Worm (Caenorhabditis elegans) whole organism, late embryonic: ENCODE measurements around the gene Y75B8A.39.

Experiments
- C08G9.2 ChIP-seq: sonication (generic microtip); optimal IDR thresholded peaks from 2 replicates; lab custom pipeline; 2016; ENCODE audit warnings: mild to moderate bottlenecking, missing genetic modification characterization, moderate library complexity, missing compliant biosample characterization
- C38D4.7 ChIP-seq: fragments of 200-800 bp; sonication (Bioruptor generic); optimal IDR thresholded peaks from 2 replicates; lab custom pipeline; 2018; ENCODE audit warnings: mild to moderate bottlenecking, missing genetic modification characterization, moderate library complexity, missing compliant biosample characterization
- K02D7.2 ChIP-seq: sonication (generic microtip); optimal IDR thresholded peaks from 2 replicates; lab custom pipeline; 2017; ENCODE audit warnings: mild to moderate bottlenecking, missing genetic modification characterization, missing compliant biosample characterization
- T23F11.4 ChIP-seq: fragments of 200-800 bp; sonication (Bioruptor generic); optimal IDR thresholded peaks from 2 replicates; lab custom pipeline; 2018; ENCODE audit warnings: mild to moderate bottlenecking, missing genetic modification characterization, missing compliant biosample characterization
- Y22D7AL.16 ChIP-seq: sonication (generic microtip); optimal IDR thresholded peaks from 2 replicates; lab custom pipeline; 2016; ENCODE audit warnings: missing genetic modification characterization, missing compliant biosample characterization
- ahr-1 ChIP-seq: sonication (generic microtip); optimal IDR thresholded peaks from 2 replicates; lab custom pipeline; 2016; ENCODE audit warnings: missing genetic modification characterization, missing compliant biosample characterization
- ama-1 ChIP-seq: fragments of 150-350 bp; optimal IDR thresholded peaks from 2 replicates; lab custom pipeline; 2014
- ceh-14 ChIP-seq: sonication (generic microtip); optimal IDR thresholded peaks from 2 replicates; lab custom pipeline; 2016; ENCODE audit warnings: missing genotype, missing genetic modification characterization, missing compliant biosample characterization
- ceh-18 ChIP-seq: sonication (generic microtip); optimal IDR thresholded peaks from 2 replicates; lab custom pipeline; 2016; ENCODE audit warnings: missing genetic modification characterization, missing compliant biosample characterization
- ceh-19 ChIP-seq: fragments of 200-800 bp; sonication (Bioruptor generic); optimal IDR thresholded peaks from 2 replicates; lab custom pipeline; 2018; ENCODE audit warnings: mild to moderate bottlenecking, missing genetic modification characterization, missing compliant biosample characterization
- ceh-30 ChIP-seq: fragments of 150-350 bp; optimal IDR thresholded peaks from 2 replicates; lab custom pipeline; 2014; ENCODE audit warnings: missing biosample characterization, missing genetic modification characterization
- ceh-31 ChIP-seq: sonication (generic microtip); optimal IDR thresholded peaks from 2 replicates; lab custom pipeline; 2016; ENCODE audit warnings: missing genetic modification characterization, missing compliant biosample characterization
- ceh-34 ChIP-seq: sonication (generic microtip); optimal IDR thresholded peaks from 2 replicates; lab custom pipeline; 2016; ENCODE audit warnings: mild to moderate bottlenecking, missing genetic modification characterization, missing compliant biosample characterization
- ceh-45 ChIP-seq: fragments of 200-800 bp; sonication (Bioruptor generic); IDR thresholded peaks from 2 replicates; pipeline ENCODE4 v1.3.6; 2022; ENCODE audit warnings: missing genetic modification reagents, missing genetic modification characterization, missing compliant biosample characterization
- ceh-9 ChIP-seq: sonication (generic microtip); optimal IDR thresholded peaks from 2 replicates; lab custom pipeline; 2016; ENCODE audit warnings: mild to moderate bottlenecking, missing genetic modification characterization, inconsistent platforms, missing compliant biosample characterization
- dmd-4 ChIP-seq: sonication (generic microtip); optimal IDR thresholded peaks from 2 replicates; lab custom pipeline; 2016; ENCODE audit warnings: borderline replicate concordance, missing genetic modification characterization, missing compliant biosample characterization
- dve-1 ChIP-seq: sonication (generic microtip); optimal IDR thresholded peaks from 2 replicates; lab custom pipeline; 2017; ENCODE audit warnings: antibody characterized with exemption, mild to moderate bottlenecking, missing genetic modification characterization, missing compliant biosample characterization
- ets-4 ChIP-seq: sonication (generic microtip); optimal IDR thresholded peaks from 2 replicates; lab custom pipeline; 2016; ENCODE audit warnings: missing genetic modification characterization, missing compliant biosample characterization
- fax-1 ChIP-seq: sonication (generic microtip); optimal IDR thresholded peaks from 2 replicates; lab custom pipeline; 2016; ENCODE audit warnings: missing genotype, missing genetic modification characterization, missing compliant biosample characterization
- gmeb-2 ChIP-seq: sonication (generic microtip); optimal IDR thresholded peaks from 2 replicates; lab custom pipeline; 2016; ENCODE audit warnings: missing genetic modification characterization, inconsistent platforms, missing compliant biosample characterization
- hlh-15 ChIP-seq: sonication (generic microtip); optimal IDR thresholded peaks from 2 replicates; lab custom pipeline; 2016; ENCODE audit warnings: missing genetic modification characterization, missing compliant biosample characterization
- hlh-8 ChIP-seq: sonication (generic microtip); optimal IDR thresholded peaks from 2 replicates; lab custom pipeline; 2016; ENCODE audit warnings: missing genotype, missing genetic modification characterization, missing compliant biosample characterization
- lin-11 ChIP-seq: fragments of 200-800 bp; sonication (Bioruptor generic); optimal IDR thresholded peaks from 2 replicates; lab custom pipeline; 2018; ENCODE audit warnings: mild to moderate bottlenecking, missing genetic modification characterization, missing compliant biosample characterization
- madf-2 ChIP-seq: sonication (generic microtip); optimal IDR thresholded peaks from 2 replicates; lab custom pipeline; 2017; ENCODE audit warnings: missing genetic modification characterization, missing compliant biosample characterization
- nfya-1 ChIP-seq: sonication (generic microtip); optimal IDR thresholded peaks from 2 replicates; lab custom pipeline; 2017; ENCODE audit warnings: missing genetic modification characterization, mild to moderate bottlenecking, missing compliant biosample characterization, antibody characterized with exemption, moderate library complexity
- nhr-11 ChIP-seq: fragments of 150-350 bp; optimal IDR thresholded peaks from 2 replicates; lab custom pipeline; 2014; ENCODE audit warnings: missing biosample characterization, missing genetic modification characterization
- npax-4 ChIP-seq: sonication (generic microtip); optimal IDR thresholded peaks from 2 replicates; lab custom pipeline; 2016; ENCODE audit warnings: missing genetic modification characterization, missing compliant biosample characterization
- odd-2 ChIP-seq: sonication (generic microtip); optimal IDR thresholded peaks from 2 replicates; lab custom pipeline; 2017; ENCODE audit warnings: antibody characterized with exemption, mild to moderate bottlenecking, missing genetic modification characterization, missing compliant biosample characterization
- pqm-1 ChIP-seq: sonication (generic microtip); optimal IDR thresholded peaks from 2 replicates; lab custom pipeline; 2016; ENCODE audit warnings: missing genetic modification characterization, missing compliant biosample characterization
- syd-9 ChIP-seq: sonication (generic microtip); optimal IDR thresholded peaks from 2 replicates; lab custom pipeline; 2016; ENCODE audit warnings: mild to moderate bottlenecking, missing genetic modification characterization, moderate library complexity, missing compliant biosample characterization
- tbx-2 ChIP-seq: sonication (generic microtip); optimal IDR thresholded peaks from 2 replicates; lab custom pipeline; 2016; ENCODE audit warnings: missing genetic modification characterization, missing compliant biosample characterization
- tbx-7 ChIP-seq: sonication (generic microtip); optimal IDR thresholded peaks from 2 replicates; lab custom pipeline; 2016; ENCODE audit warnings: missing genotype, missing genetic modification characterization, missing compliant biosample characterization
- ttx-3 ChIP-seq: sonication (generic microtip); optimal IDR thresholded peaks from 2 replicates; lab custom pipeline; 2016; ENCODE audit warnings: missing genetic modification reagents, missing genetic modification characterization, missing compliant biosample characterization
- unc-3 ChIP-seq, 2 experiments: fragments of 200-800 bp in 1 of 2; sonication (Bioruptor generic) in 1 of 2; sonication (generic microtip) in 1 of 2; conservative IDR thresholded peaks in 1 of 2; optimal IDR thresholded peaks in 1 of 2; 2 replicates each; pipeline versions ENCODE4 v1.3.6 to Lab custom; 2016 to 2022; ENCODE audit warnings: missing compliant biosample characterization in 2 of 2, missing genetic modification characterization in 2 of 2, missing genetic modification reagents in 1 of 2
- unc-55 ChIP-seq: sonication (generic microtip); optimal IDR thresholded peaks from 2 replicates; lab custom pipeline; 2017; ENCODE audit warnings: missing biosample characterization, missing genetic modification reagents, missing genetic modification characterization
- zip-5 ChIP-seq: sonication (generic microtip); optimal IDR thresholded peaks from 2 replicates; lab custom pipeline; 2016; ENCODE audit warnings: missing genetic modification characterization, missing compliant biosample characterization
- ztf-16 ChIP-seq: sonication (generic microtip); optimal IDR thresholded peaks from 2 replicates; lab custom pipeline; 2017; ENCODE audit warnings: missing genetic modification characterization, missing compliant biosample characterization

The Y75B8A.39 gene

DNA sequence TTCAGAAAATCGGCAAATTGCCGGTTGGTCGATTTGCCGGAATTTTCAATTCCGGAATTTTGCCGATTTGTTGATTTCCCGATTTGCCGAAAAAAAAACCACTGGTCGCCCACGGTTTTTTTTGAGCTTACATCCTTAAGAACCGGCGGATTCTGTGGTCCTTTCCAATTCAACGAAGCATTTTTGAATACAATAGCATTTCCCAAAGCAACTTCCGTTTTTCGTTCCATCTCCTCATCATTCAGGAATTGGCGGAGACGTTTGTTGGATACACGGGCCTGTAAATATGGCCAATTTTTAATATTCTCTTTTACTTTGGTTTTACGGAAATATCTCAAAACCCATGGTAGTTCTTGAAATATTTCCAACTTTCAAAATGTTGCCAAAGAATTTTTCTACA, 20.5 kb upstream of the Y75B8A.39 start:
- TF ChIP-seq syd-9 (tag; lab: Kevin White, UChicago) (no peak), tbx-7 (tag; lab: Kevin White, UChicago) (no peak), odd-2 (tag; lab: Kevin White, UChicago) (no peak), fax-1 (tag; lab: Kevin White, UChicago) (no peak), tbx-2 (tag; lab: Kevin White, UChicago) (no peak), ceh-45 (GFP tag; lab: Robert Waterston, UW) (no peak), ets-4 (no peak)
- TF ChIP-seq, all 69 proteins: peak for 0

DNA sequence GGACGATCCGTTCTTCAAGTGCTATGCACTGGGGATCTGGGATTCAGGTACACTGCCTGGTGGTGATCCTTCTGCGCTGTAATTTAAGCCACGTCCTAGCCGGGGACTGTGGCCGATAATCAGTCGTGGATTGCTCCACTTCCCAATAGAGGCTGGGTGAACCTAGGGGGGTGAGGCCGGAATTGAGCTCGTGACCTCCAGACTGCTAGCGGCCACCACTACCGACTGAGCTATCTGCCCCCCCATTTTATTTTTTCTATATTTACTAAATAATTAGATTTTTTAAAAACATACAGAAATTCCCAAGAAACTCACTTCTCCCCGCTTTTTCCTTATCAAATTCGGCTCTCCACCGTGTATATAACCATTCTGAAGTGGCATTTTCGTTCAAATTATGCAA, 15.7 kb upstream of the Y75B8A.39 start:
- TF ChIP-seq unc-55 (GFP tag; lab: Kevin White, UChicago), result no peak
- no peak for TF ChIP-seq C38D4.7 (GFP tag; lab: Kevin White, UChicago)
- TF ChIP-seq ceh-34 (tag; lab: Kevin White, UChicago), result no peak
- TF ChIP-seq nfya-1 (tag; lab: Kevin White, UChicago), result no peak
- no peak for TF ChIP-seq odd-2 (tag; lab: Kevin White, UChicago)
- TF ChIP-seq Y22D7AL.16 (tag; lab: Kevin White, UChicago), result no peak
- TF ChIP-seq ceh-45 (GFP tag; lab: Robert Waterston, UW), result no peak
- TF ChIP-seq ama-1 (lab: Kevin White, UChicago), result no peak
- TF ChIP-seq dve-1 (tag; lab: Kevin White, UChicago), result no peak
- TF ChIP-seq hlh-8 (tag; lab: Kevin White, UChicago), result no peak
- TF ChIP-seq hlh-15 (tag; lab: Kevin White, UChicago), result no peak
- no peak for TF ChIP-seq unc-3 (GFP tag; conservative IDR thresholded peaks at IDR 0.05; lab: Robert Waterston, UW)
- no peak for TF ChIP-seq unc-3 (tag; optimal IDR thresholded peaks at IDR 0.05; lab: Kevin White, UChicago)

DNA sequence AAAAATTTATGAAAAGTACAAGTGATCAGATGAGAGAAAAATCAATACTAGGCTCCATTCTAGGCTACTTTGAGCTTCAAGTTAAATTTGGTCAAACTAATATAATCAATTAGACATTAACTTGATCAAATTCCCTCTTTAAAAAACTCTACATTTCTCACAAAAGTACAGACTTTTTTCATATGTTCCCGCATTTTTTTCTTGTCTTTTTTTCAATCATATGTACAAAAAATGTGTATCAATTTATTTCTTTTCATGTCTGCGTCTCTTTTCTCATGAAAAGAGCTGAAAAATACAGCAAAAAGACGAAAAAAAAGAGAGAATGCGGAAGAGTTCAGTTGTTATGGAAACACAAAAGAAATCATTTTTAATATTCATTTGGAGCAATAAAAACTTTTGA, 13.7 kb upstream of the Y75B8A.39 start:
- TF ChIP-seq T23F11.4 (GFP tag; lab: Kevin White, UChicago) (no peak), ceh-31 (no peak), dmd-4 (no peak), zip-5 (tag; lab: Kevin White, UChicago) (no peak), ttx-3 (tag; lab: Kevin White, UChicago) (no peak), ztf-16 (tag; lab: Kevin White, UChicago) (no peak), C08G9.2 (tag; lab: Kevin White, UChicago) (no peak), gmeb-2 (no peak), ama-1 (lab: Kevin White, UChicago) (no peak), K02D7.2 (no peak), madf-2 (tag; lab: Kevin White, UChicago) (no peak), ceh-14 (tag; lab: Kevin White, UChicago) (no peak), ceh-9 (tag; lab: Kevin White, UChicago) (no peak)

DNA sequence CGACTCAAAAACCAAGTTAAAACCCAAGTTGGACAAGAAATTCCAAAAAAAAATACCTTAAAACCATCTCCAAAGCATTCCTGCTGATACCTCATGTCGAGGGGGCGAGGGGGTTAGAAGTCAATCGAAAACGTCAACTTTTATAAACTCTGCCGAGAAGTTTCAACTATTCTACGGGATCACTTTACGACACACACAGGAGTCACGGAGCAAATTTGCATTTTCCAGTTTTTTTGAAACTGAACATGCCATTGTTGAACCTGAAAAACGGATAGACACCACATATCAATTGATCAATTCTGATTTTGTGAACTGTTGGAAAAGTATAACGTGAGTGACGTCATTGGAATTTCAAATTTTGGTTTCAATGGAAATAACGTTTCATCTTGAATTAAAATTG, 9.9 kb upstream of the Y75B8A.39 start, which contains the start of gene mrp-8:
Gene mrp-8 (minus strand): TSS at position 101 of the 400 bp plus-strand sequence.
- TF ChIP-seq ceh-18 (no peak), ceh-19 (GFP tag; lab: Kevin White, UChicago) (no peak), ceh-9 (tag; lab: Kevin White, UChicago) (no peak), ceh-34 (tag; lab: Kevin White, UChicago) (no peak), npax-4 (tag; lab: Kevin White, UChicago) (no peak), ahr-1 (tag; lab: Kevin White, UChicago) (no peak), Y22D7AL.16 (tag; lab: Kevin White, UChicago) (no peak), T23F11.4 (GFP tag; lab: Kevin White, UChicago) (no peak), nhr-11 (no peak), ceh-30 (tag; lab: Kevin White, UChicago) (no peak), lin-11 (tag; lab: Kevin White, UChicago) (no peak), pqm-1 (tag; lab: Kevin White, UChicago) (no peak)
